Fruit fly (Drosophila melanogaster) whole organism, embryonic: ENCODE data around the gene Cpr65Av.

Experiments
- Ada2b ChIP-seq: fragments of 200-800 bp; sonication (Bioruptor generic); IDR thresholded peaks from 2 replicates; pipeline ENCODE4 v1.3.6; 2022; ENCODE audit warnings: missing biosample characterization, missing genetic modification characterization
- Adf1 ChIP-seq: fragments of 200-800 bp; sonication (Bioruptor generic); IDR thresholded peaks from 2 replicates; pipeline ENCODE4 v1.3.6; 2022; ENCODE audit warnings: missing biosample characterization, missing genetic modification characterization
- Antp ChIP-seq: fragments of 200-800 bp; sonication (Bioruptor generic); optimal IDR thresholded peaks from 3 replicates; lab custom pipeline; 2016; ENCODE audit warnings: missing biosample characterization, missing genetic modification characterization
- Blimp-1 ChIP-seq: fragments of 200-800 bp; sonication (Bioruptor generic); optimal IDR thresholded peaks from 3 replicates; lab custom pipeline; 2018; ENCODE audit warnings: missing biosample characterization, missing genetic modification characterization, mild to moderate bottlenecking, moderate library complexity, missing genetic modification reagents
- CG10321 ChIP-seq: fragments of 200-800 bp; sonication (Bioruptor generic); IDR thresholded peaks from 2 replicates; pipeline ENCODE4 v1.3.6; 2022; ENCODE audit warnings: missing biosample characterization, missing genetic modification characterization
- CG10565 ChIP-seq: fragments of 200-800 bp; sonication (Bioruptor generic); optimal IDR thresholded peaks from 3 replicates; lab custom pipeline; 2016; ENCODE audit warnings: missing biosample characterization, mild to moderate bottlenecking, missing genetic modification characterization
- CG10979 ChIP-seq: fragments of 200-800 bp; sonication (Bioruptor generic); optimal IDR thresholded peaks from 2 replicates; lab custom pipeline; 2018; ENCODE audit warnings: missing biosample characterization, mild to moderate bottlenecking, missing genetic modification characterization, moderate library complexity
- CG12391 ChIP-seq: fragments of 200-800 bp; sonication (Bioruptor generic); optimal IDR thresholded peaks from 3 replicates; lab custom pipeline; 2018; ENCODE audit warnings: missing biosample characterization, mild to moderate bottlenecking, missing genetic modification characterization, moderate library complexity
- CG12659 ChIP-seq: fragments of 200-800 bp; sonication (Bioruptor generic); optimal IDR thresholded peaks from 3 replicates; lab custom pipeline; 2017; ENCODE audit warnings: mild to moderate bottlenecking, missing biosample characterization, missing genetic modification reagents, missing genetic modification characterization
- CG14860 ChIP-seq: fragments of 200-800 bp; sonication (Bioruptor generic); IDR thresholded peaks from 3 replicates; pipeline ENCODE4 v1.3.6; 2022; ENCODE audit warnings: missing biosample characterization, missing genetic modification characterization; ENCODE audit not compliant: partially characterized antibody
- CG15696 ChIP-seq: fragments of 200-800 bp; sonication (Bioruptor generic); optimal IDR thresholded peaks from 2 replicates; lab custom pipeline; 2019; ENCODE audit warnings: missing biosample characterization, mild to moderate bottlenecking, missing genetic modification characterization, moderate library complexity
- CG1603 ChIP-seq: fragments of 200-800 bp; sonication (Bioruptor generic); optimal IDR thresholded peaks from 2 replicates; lab custom pipeline; 2019; ENCODE audit warnings: missing biosample characterization, mild to moderate bottlenecking, missing genetic modification characterization, moderate library complexity
- CG17359 ChIP-seq: fragments of 200-800 bp; sonication (Bioruptor generic); optimal IDR thresholded peaks from 3 replicates; lab custom pipeline; 2018; ENCODE audit warnings: missing biosample characterization, mild to moderate bottlenecking, missing genetic modification characterization, moderate library complexity
- CG1832 ChIP-seq: fragments of 200-800 bp; sonication (Bioruptor generic); optimal IDR thresholded peaks from 2 replicates; lab custom pipeline; 2017; ENCODE audit warnings: missing biosample characterization, mild to moderate bottlenecking, missing genetic modification characterization, inconsistent platforms
- CG18599 ChIP-seq: fragments of 200-800 bp; sonication (Bioruptor generic); optimal IDR thresholded peaks from 3 replicates; lab custom pipeline; 2017; ENCODE audit warnings: missing biosample characterization, missing genetic modification characterization, mild to moderate bottlenecking, moderate library complexity, missing genetic modification reagents
- CG18764 ChIP-seq: fragments of 200-800 bp; sonication (Bioruptor generic); optimal IDR thresholded peaks from 3 replicates; lab custom pipeline; 2016; ENCODE audit warnings: missing biosample characterization, missing genetic modification characterization
- CG2712 ChIP-seq: fragments of 200-800 bp; optimal IDR thresholded peaks from 3 replicates; lab custom pipeline; 2019; ENCODE audit warnings: missing biosample characterization, mild to moderate bottlenecking, missing genetic modification characterization, moderate library complexity
- CG31388 ChIP-seq: fragments of 200-800 bp; sonication (Bioruptor generic); optimal IDR thresholded peaks from 2 replicates; lab custom pipeline; 2016; ENCODE audit warnings: missing biosample characterization, missing genetic modification characterization
- CG32767 ChIP-seq: fragments of 200-800 bp; sonication (Bioruptor generic); IDR thresholded peaks from 2 replicates; pipeline ENCODE4 v1.3.6; 2022; ENCODE audit warnings: missing biosample characterization, missing genetic modification characterization
- CG3281 ChIP-seq: fragments of 200-800 bp; sonication (Bioruptor generic); optimal IDR thresholded peaks from 3 replicates; lab custom pipeline; 2017; ENCODE audit warnings: missing biosample characterization, mild to moderate bottlenecking, missing genetic modification characterization
- CG5245 ChIP-seq: fragments of 200-800 bp; sonication (Bioruptor generic); optimal IDR thresholded peaks from 3 replicates; lab custom pipeline; 2016; ENCODE audit warnings: missing biosample characterization, missing genetic modification characterization
- CG6791 ChIP-seq: fragments of 200-800 bp; sonication (Bioruptor generic); IDR thresholded peaks from 3 replicates; pipeline ENCODE4 v1.3.6; 2022; ENCODE audit warnings: missing biosample characterization, missing genetic modification characterization; ENCODE audit not compliant: partially characterized antibody
- CG7372 ChIP-seq: fragments of 200-800 bp; sonication (Bioruptor generic); IDR thresholded peaks from 2 replicates; pipeline ENCODE4 v1.3.6; 2022; ENCODE audit warnings: missing biosample characterization, missing genetic modification characterization
- CG8290 ChIP-seq, 3 experiments: fragments of 200-800 bp; sonication (Bioruptor generic); optimal IDR thresholded peaks; 2 replicates each; lab custom pipeline; 2016 to 2019; ENCODE audit warnings: missing biosample characterization in 3 of 3, missing genetic modification characterization in 3 of 3, mild to moderate bottlenecking in 2 of 3, moderate library complexity in 1 of 3
- CTCF ChIP-seq: fragments of 200-800 bp; sonication (Bioruptor generic); optimal IDR thresholded peaks from 2 replicates; lab custom pipeline; 2017; ENCODE audit warnings: missing biosample characterization, mild to moderate bottlenecking, missing genetic modification characterization, moderate library complexity
- D ChIP-seq, 2 experiments: fragments of 200-800 bp in 1 of 2; fragments of >200 bp in 1 of 2; sonication (Bioruptor generic) in 1 of 2; optimal IDR thresholded peaks; 2 replicates in 1 of 2; 3 replicates in 1 of 2; lab custom pipeline; 2017; ENCODE audit warnings: mild to moderate bottlenecking in 1 of 2, missing biosample characterization in 1 of 2, missing genetic modification characterization in 1 of 2, missing genetic modification reagents in 1 of 2
- Ets65A ChIP-seq: fragments of 200-800 bp; sonication (Bioruptor generic); peaks from one replicate; lab custom pipeline; 2016; ENCODE audit warnings: missing biosample characterization, missing genetic modification characterization
- GATAe ChIP-seq: fragments of 200-800 bp; sonication (Bioruptor generic); conservative IDR thresholded peaks from 2 replicates; pipeline ENCODE4 v1.3.6; 2022; ENCODE audit warnings: missing biosample characterization, missing genetic modification characterization
- Nf-YB ChIP-seq: fragments of 200-800 bp; sonication (Bioruptor generic); optimal IDR thresholded peaks from 3 replicates; lab custom pipeline; 2019; ENCODE audit warnings: missing biosample characterization, mild to moderate bottlenecking, missing genetic modification characterization, moderate library complexity
- Nf-YC ChIP-seq: fragments of 200-800 bp; optimal IDR thresholded peaks from 3 replicates; lab custom pipeline; 2019; ENCODE audit warnings: missing biosample characterization, mild to moderate bottlenecking, missing genetic modification characterization, moderate library complexity
- NfI ChIP-seq: fragments of 200-800 bp; sonication (Bioruptor generic); optimal IDR thresholded peaks from 3 replicates; lab custom pipeline; 2018; ENCODE audit warnings: missing biosample characterization, mild to moderate bottlenecking, missing genetic modification characterization, moderate library complexity
- Ptx1 ChIP-seq: fragments of 200-800 bp; sonication (Bioruptor generic); IDR thresholded peaks from 2 replicates; pipeline ENCODE4 v1.3.6; 2022; ENCODE audit warnings: missing biosample characterization, missing genetic modification characterization
- Sox102F ChIP-seq: fragments of 200-800 bp; sonication (Bioruptor generic); optimal IDR thresholded peaks from 2 replicates; lab custom pipeline; 2018; ENCODE audit warnings: missing biosample characterization, mild to moderate bottlenecking, missing genetic modification characterization, moderate library complexity
- Spps ChIP-seq: fragments of 200-800 bp; sonication (Bioruptor generic); optimal IDR thresholded peaks from 2 replicates; lab custom pipeline; 2018; ENCODE audit warnings: missing biosample characterization, mild to moderate bottlenecking, missing genetic modification characterization
- Taf1 ChIP-seq: fragments of 200-800 bp; sonication (Bioruptor generic); IDR thresholded peaks from 2 replicates; pipeline ENCODE4 v1.3.6; 2022; ENCODE audit warnings: missing biosample characterization, missing genetic modification characterization
- Trl ChIP-seq, 3 experiments: fragments of >200 bp in 2 of 3; fragments of 200-800 bp in 1 of 3; sonication (Bioruptor generic) in 1 of 3; optimal IDR thresholded peaks; 2 replicates in 1 of 3; 3 replicates in 2 of 3; lab custom pipeline; 2016 to 2017; ENCODE audit warnings: missing biosample characterization in 1 of 3, missing genetic modification characterization in 1 of 3
- ara ChIP-seq: fragments of 200-800 bp; sonication (Bioruptor generic); IDR thresholded peaks from 2 replicates; pipeline ENCODE4 v1.3.6; 2022; ENCODE audit warnings: missing biosample characterization, missing genetic modification characterization
- cato ChIP-seq: fragments of 200-800 bp; sonication (Bioruptor generic); optimal IDR thresholded peaks from 2 replicates; lab custom pipeline; 2016; ENCODE audit warnings: missing biosample characterization, missing genetic modification characterization, borderline replicate concordance
- cwo ChIP-seq: fragments of 200-800 bp; sonication (Bioruptor generic); optimal IDR thresholded peaks from 3 replicates; lab custom pipeline; 2017; ENCODE audit warnings: missing biosample characterization, missing genetic modification characterization, mild to moderate bottlenecking, moderate library complexity, missing genetic modification reagents
- en ChIP-seq: fragments of 200-800 bp; sonication (Bioruptor generic); optimal IDR thresholded peaks from 2 replicates; lab custom pipeline; 2016; ENCODE audit warnings: missing biosample characterization, missing genetic modification characterization
- sens ChIP-seq: fragments of 200-800 bp; sonication (Bioruptor generic); peaks from one replicate; lab custom pipeline; 2016; ENCODE audit warnings: missing biosample characterization, missing genetic modification characterization
- seq ChIP-seq: fragments of 200-800 bp; sonication (Bioruptor generic); IDR thresholded peaks from 2 replicates; pipeline ENCODE4 v1.3.6; 2022; ENCODE audit warnings: missing biosample characterization, missing genetic modification characterization
- sna ChIP-seq: fragments of 200-800 bp; sonication (Bioruptor generic); IDR thresholded peaks from 2 replicates; pipeline ENCODE4 v1.3.6; 2022; ENCODE audit warnings: missing biosample characterization, missing genetic modification characterization; ENCODE audit not compliant: partially characterized antibody
- tap ChIP-seq: fragments of 200-800 bp; optimal IDR thresholded peaks from 3 replicates; lab custom pipeline; 2019; ENCODE audit warnings: missing biosample characterization, mild to moderate bottlenecking, missing genetic modification characterization, moderate library complexity
- wek ChIP-seq: fragments of 200-800 bp; sonication (Bioruptor generic); optimal IDR thresholded peaks from 3 replicates; lab custom pipeline; 2018; ENCODE audit warnings: missing biosample characterization, mild to moderate bottlenecking, missing genetic modification characterization, moderate library complexity

Cpr65Av gene

dm6 chr3L:6111458-6111857 lies 28.3 kb downstream of the Cpr65Av start:
- TF ChIP-seq CG8290 (GFP tag; optimal IDR thresholded peaks at IDR 0.05; lab: Kevin White, UChicago), result no peak
- no peak for TF ChIP-seq CG8290 (tag; optimal IDR thresholded peaks at IDR 0.05; lab: Kevin White, UChicago)
- TF ChIP-seq GATAe, result no peak
- no peak for TF ChIP-seq CG31388 (GFP tag; lab: Kevin White, UChicago)
- peak; percentile 92 for TF ChIP-seq Ets65A
- no peak for TF ChIP-seq cwo (GFP tag; lab: Kevin White, UChicago)
- no peak for TF ChIP-seq CTCF
- no peak for TF ChIP-seq NfI (GFP tag; lab: Kevin White, UChicago)
- TF ChIP-seq CG6791 (GFP tag; lab: Robert Waterston, UW), result no peak
- TF ChIP-seq Trl (optimal IDR thresholded peaks at IDR 0.05; lab: Kevin White, UChicago), result no peak
- no peak for TF ChIP-seq Trl (GFP tag; optimal IDR thresholded peaks at IDR 0.05; lab: Kevin White, UChicago)
- TF ChIP-seq CG14860, result no peak
- 0 out of 2 replicates have a peak, but pooled peaks have one; percentile 30 for TF ChIP-seq CG7372
- no peak for TF ChIP-seq Antp (GFP tag; lab: Kevin White, UChicago)
- no peak for TF ChIP-seq CG10565
- TF ChIP-seq cato (GFP tag; lab: Kevin White, UChicago), result no peak
- TF ChIP-seq CG17359, result no peak
- TF ChIP-seq Ada2b (GFP tag; lab: Robert Waterston, UW), result no peak

DNA sequence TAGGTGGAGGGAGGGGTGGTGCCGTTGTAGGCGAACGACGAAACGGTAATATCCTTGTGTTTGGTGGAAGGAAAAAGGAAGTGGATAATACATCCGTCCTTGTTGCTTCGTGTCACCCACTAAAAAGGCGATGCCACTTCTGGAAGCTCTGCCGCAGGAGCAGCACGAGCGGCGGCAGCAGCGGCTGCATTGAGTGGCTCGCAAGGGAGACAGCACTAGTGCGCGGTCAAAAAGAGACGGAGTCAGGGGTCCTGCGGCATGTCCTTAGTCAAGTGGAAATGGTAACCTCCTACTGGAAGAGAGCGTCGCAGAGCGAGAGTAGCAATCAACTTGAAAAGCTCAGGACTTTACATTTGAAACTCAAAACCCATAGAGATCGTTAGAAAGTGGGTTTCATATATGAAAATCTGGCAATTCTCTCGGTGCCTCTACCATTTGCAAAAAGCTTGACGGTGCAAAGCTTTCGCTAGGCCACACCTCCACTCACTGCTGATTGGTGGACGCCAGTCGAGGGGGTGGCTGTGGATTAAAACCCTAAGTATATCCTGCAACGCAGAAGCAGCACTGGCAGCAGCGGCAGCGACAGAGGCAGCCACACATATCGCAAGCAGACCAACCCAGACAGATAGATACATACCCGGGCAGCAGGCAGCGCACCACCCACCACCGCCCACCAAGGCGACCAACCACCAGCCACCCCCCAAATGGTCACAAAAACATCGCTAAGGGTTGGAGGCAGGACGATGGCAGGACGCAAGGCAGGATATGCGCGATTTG lies 28.9 kb downstream of the Cpr65Av start:
- TF ChIP-seq wek (no peak), CG32767 (peak; percentile 40; the same call in 1 of the 2 replicates), Sox102F (no peak), CG5245 (GFP tag; lab: Kevin White, UChicago) (no peak), Nf-YC (tag; lab: Kevin White, UChicago) (peak; percentile 96), Nf-YB (GFP tag; lab: Kevin White, UChicago) (peak; percentile 95), seq (GFP tag; lab: Robert Waterston, UW) (peak; percentile 65; the same call in 1 of the 2 replicates), Adf1 (GFP tag; lab: Robert Waterston, UW) (peak; percentile 64), CG10321 (GFP tag; lab: Robert Waterston, UW) (peak; percentile 43; the same call in 1 of the 2 replicates), CG1832 (GFP tag; lab: Kevin White, UChicago) (peak; percentile 49), Ptx1 (no peak), CG18764 (GFP tag; lab: Kevin White, UChicago) (no peak), Ets65A (peak; percentile 87)

DNA sequence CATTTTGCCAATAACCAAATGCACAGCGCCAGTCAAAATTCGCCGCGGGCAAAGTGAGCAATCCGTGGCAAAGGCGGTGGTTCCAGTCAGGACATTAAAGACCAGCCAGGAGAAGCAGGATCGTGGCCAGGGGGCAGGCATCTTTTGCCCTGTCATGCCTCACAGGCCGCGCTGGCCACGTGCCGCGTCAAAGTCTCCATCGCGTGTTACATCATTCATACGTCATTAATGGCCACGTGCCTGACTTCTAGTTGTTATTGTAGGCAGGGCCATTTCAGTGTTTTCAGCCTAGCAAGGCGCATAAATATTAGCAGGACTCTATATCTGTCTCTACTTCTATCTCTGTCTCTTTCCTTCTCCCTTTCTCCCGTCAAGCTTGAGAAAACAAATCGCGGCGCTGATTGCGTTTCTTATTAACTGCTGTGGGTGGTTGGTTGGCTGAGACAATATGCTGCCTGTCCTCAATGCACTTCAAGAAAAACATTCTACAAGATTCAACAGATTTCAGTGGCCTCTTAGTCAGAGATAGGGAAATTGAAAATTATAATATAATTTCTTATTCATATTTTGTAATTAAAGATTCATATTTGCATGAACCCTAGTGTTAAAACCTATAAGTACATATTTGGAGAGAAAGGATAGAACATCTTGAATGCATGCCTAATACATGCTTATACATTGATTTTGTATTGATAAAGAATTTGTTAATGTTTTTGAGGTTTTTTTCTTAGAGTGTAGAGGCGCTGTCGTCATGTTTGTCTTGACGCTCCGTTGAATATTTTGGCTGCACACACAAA lies 31.3 kb downstream of the Cpr65Av start:
- peak; percentile 19 for TF ChIP-seq tap (tag; lab: Kevin White, UChicago)
- no peak for TF ChIP-seq CG1603 (tag; lab: Kevin White, UChicago)
- no peak for TF ChIP-seq Taf1 (GFP tag; lab: Robert Waterston, UW)
- no peak for TF ChIP-seq sna
- no peak for TF ChIP-seq ara (GFP tag; lab: Robert Waterston, UW)
- peak; percentile 25 for TF ChIP-seq CG15696 (tag; lab: Kevin White, UChicago)
- peak; percentile 54 for TF ChIP-seq CG10979
- peak; percentile 38 for TF ChIP-seq CG12391 (tag; lab: Kevin White, UChicago)
- TF ChIP-seq CG12659 (GFP tag; lab: Kevin White, UChicago), result no peak
- TF ChIP-seq CG18599 (GFP tag; lab: Kevin White, UChicago), result no peak
- TF ChIP-seq en (GFP tag; lab: Kevin White, UChicago), result no peak
- TF ChIP-seq Spps (tag; lab: Kevin White, UChicago), result no peak
- peak; percentile 6 for TF ChIP-seq sens (GFP tag; lab: Kevin White, UChicago)
- no peak for TF ChIP-seq CG3281 (GFP tag; lab: Kevin White, UChicago)
- TF ChIP-seq D (optimal IDR thresholded peaks at IDR 0.05; lab: Kevin White, UChicago), result no peak
- peak; percentile 27 for TF ChIP-seq D (GFP tag; optimal IDR thresholded peaks at IDR 0.05; lab: Kevin White, UChicago)
- peak; percentile 47 for TF ChIP-seq Blimp-1 (GFP tag; lab: Kevin White, UChicago)
- TF ChIP-seq CG2712, result peak; percentile 60
